Fruit fly (Drosophila melanogaster) S2 (cell line): ENCODE results near the gene CG17593.

Source experiments
- CG8478 ChIP-seq: fragments of >200 bp; optimal IDR thresholded peaks from 2 replicates; lab custom pipeline; 2018
- CTCF ChIP-seq, 2 experiments: fragments of >200 bp; optimal IDR thresholded peaks; 2 replicates each; lab custom pipeline; 2018

Gene CG17593

dm6 chr2L:3514569-3515191, at the start of gene CG17593, which contains the start of gene LeuRS:
Gene CG17593 (plus strand): TSS chr2L:3514872.
Gene LeuRS (minus strand): TSS chr2L:3514656.
- no peak for TF ChIP-seq CTCF (optimal IDR thresholded peaks at IDR 0.05; lab: Kevin White, UChicago)
- TF ChIP-seq CG8478, result no peak

dm6 chr2L:3465426-3465825, 49.2 kb upstream of the CG17593 start:
- no peak for TF ChIP-seq CTCF (optimal IDR thresholded peaks at IDR 0.05; lab: Kevin White, UChicago)
- no peak for TF ChIP-seq CG8478

dm6 chr2L:3465918-3466727, 48.5 kb upstream of the CG17593 start, which contains the start of the genes msl-2 and ND-PDSW:
Gene msl-2 (minus strand): TSS chr2L:3466112.
Gene ND-PDSW (plus strand): TSS chr2L:3466157.
- TF ChIP-seq CG8478 (no peak), CTCF (optimal IDR thresholded peaks at IDR 0.05; lab: Kevin White, UChicago) (peak in 1 of 2 experiments; percentile 27)

- no peak for TF ChIP-seq CTCF (optimal IDR thresholded peaks at IDR 0.05; lab: Kevin White, UChicago)
- no peak for TF ChIP-seq CG8478
Observed at dm6 chr2L:3466846-3467245, 47.8 kb upstream of the CG17593 start.

- TF ChIP-seq CG8478 (no peak), CTCF (optimal IDR thresholded peaks at IDR 0.05; lab: Kevin White, UChicago) (peak; percentile 60 to 66)
Observed at dm6 chr2L:3469869-3470268, 44.8 kb upstream of the CG17593 start, which contains the start of the genes Pif1 and CG31776. Gene Pif1 (minus strand): TSS chr2L:3470004. Gene CG31776 (plus strand): TSS chr2L:3470182.

dm6 chr2L:3472242-3472641, 42.4 kb upstream of the CG17593 start, which contains the start of gene Pgant4:
Gene Pgant4 (plus strand): TSS chr2L:3472603.
- TF ChIP-seq CG8478, result no peak
- peak; percentile 89 to 95 for TF ChIP-seq CTCF (optimal IDR thresholded peaks at IDR 0.05; lab: Kevin White, UChicago)

dm6 chr2L:3475168-3475567, 39.5 kb upstream of the CG17593 start:
- no peak for TF ChIP-seq CG8478
- TF ChIP-seq CTCF (optimal IDR thresholded peaks at IDR 0.05; lab: Kevin White, UChicago), result no peak

- TF ChIP-seq CTCF (optimal IDR thresholded peaks at IDR 0.05; lab: Kevin White, UChicago), result no peak
- TF ChIP-seq CG8478, result no peak
Observed at dm6 chr2L:3475948-3476347, 38.7 kb upstream of the CG17593 start.

- TF ChIP-seq CTCF (optimal IDR thresholded peaks at IDR 0.05; lab: Kevin White, UChicago) (no peak), CG8478 (no peak)
Observed at dm6 chr2L:3476399-3477056, 38.1 kb upstream of the CG17593 start.

dm6 chr2L:3477057-3477755, 37.5 kb upstream of the CG17593 start:
- TF ChIP-seq CG8478, result no peak
- no peak for TF ChIP-seq CTCF (optimal IDR thresholded peaks at IDR 0.05; lab: Kevin White, UChicago)

dm6 chr2L:3478034-3478880, 36.4 kb upstream of the CG17593 start, which contains the start of gene Thor:
Gene Thor (plus strand): TSS chr2L:3478434.
- TF ChIP-seq CG8478, result no peak
- no peak for TF ChIP-seq CTCF (optimal IDR thresholded peaks at IDR 0.05; lab: Kevin White, UChicago)

dm6 chr2L:3479697-3480442, 34.8 kb upstream of the CG17593 start:
- no peak for TF ChIP-seq CG8478
- no peak for TF ChIP-seq CTCF (optimal IDR thresholded peaks at IDR 0.05; lab: Kevin White, UChicago)

dm6 chr2L:3480443-3480839, 34.2 kb upstream of the CG17593 start:
- TF ChIP-seq CTCF (optimal IDR thresholded peaks at IDR 0.05; lab: Kevin White, UChicago) (peak; percentile 67 to 89), CG8478 (no peak)
